Worm (Caenorhabditis elegans) whole organism, midembryonic: ENCODE data around the gene gop-2.

ENCODE experiments used
- T22C8.4 ChIP-seq: fragments of 200-800 bp; sonication (Bioruptor generic); IDR thresholded peaks from 2 replicates; pipeline ENCODE4 v1.3.6; 2022; ENCODE audit warnings: missing genetic modification characterization, missing compliant biosample characterization
- cog-1 ChIP-seq: sonication (generic microtip); optimal IDR thresholded peaks from 2 replicates; lab custom pipeline; 2016; ENCODE audit warnings: missing genetic modification characterization, missing compliant biosample characterization
- flt-1 ChIP-seq: fragments of 200-800 bp; sonication (Bioruptor generic); IDR thresholded peaks from 2 replicates; pipeline ENCODE4 v1.3.6; 2022; ENCODE audit warnings: missing genetic modification characterization, missing compliant biosample characterization
- klf-2 ChIP-seq: fragments of 200-800 bp; sonication (Bioruptor generic); conservative IDR thresholded peaks from 2 replicates; pipeline ENCODE4 v1.3.6; 2022; ENCODE audit warnings: missing genetic modification reagents, missing genetic modification characterization, missing compliant biosample characterization
- med-1 ChIP-seq: sonication (generic microtip); optimal IDR thresholded peaks from 2 replicates; lab custom pipeline; 2017; ENCODE audit warnings: missing genetic modification characterization, mild to moderate bottlenecking, missing compliant biosample characterization, antibody characterized with exemption, missing genetic modification reagents; ENCODE audit not compliant: insufficient read depth
- ref-1 ChIP-seq: fragments of 200-800 bp; sonication (Bioruptor generic); conservative IDR thresholded peaks from 2 replicates; pipeline ENCODE4 v1.3.6; 2022; ENCODE audit warnings: missing genetic modification reagents, missing genetic modification characterization, missing compliant biosample characterization
- tab-1 ChIP-seq: fragments of 200-800 bp; sonication (Bioruptor generic); IDR thresholded peaks from 2 replicates; pipeline ENCODE4 v1.3.6; 2022; ENCODE audit warnings: missing genetic modification characterization, missing compliant biosample characterization
- ztf-23 ChIP-seq: fragments of 200-800 bp; sonication (Bioruptor generic); IDR thresholded peaks from 2 replicates; pipeline ENCODE4 v1.3.6; 2022; ENCODE audit warnings: missing genetic modification reagents, missing genetic modification characterization, missing compliant biosample characterization
- ztf-29 ChIP-seq: fragments of 200-800 bp; sonication (Bioruptor generic); IDR thresholded peaks from 2 replicates; pipeline ENCODE4 v1.3.6; 2022; ENCODE audit warnings: missing genetic modification reagents, missing genetic modification characterization, missing compliant biosample characterization

Gene gop-2

DNA sequence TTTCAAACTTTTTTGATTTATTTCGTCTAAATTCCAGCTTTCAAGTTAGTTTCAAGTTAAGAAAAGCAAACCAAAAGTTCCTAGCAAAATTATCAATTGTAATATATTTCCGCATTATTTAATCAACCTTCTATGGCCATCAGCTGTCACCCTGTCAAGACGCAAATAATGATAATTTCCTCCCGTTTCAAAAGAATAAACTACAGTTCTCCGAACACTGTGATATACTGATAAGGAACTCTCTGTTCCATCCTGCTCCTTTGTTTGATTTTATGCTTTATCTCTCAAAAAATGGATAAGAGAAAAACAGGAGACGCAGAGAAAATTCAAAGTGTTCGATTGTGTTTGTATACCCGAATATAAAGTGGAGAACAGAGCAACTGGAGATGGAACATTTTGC lies 32.5 kb downstream of the gop-2 start:
- TF ChIP-seq cog-1 (tag; lab: Kevin White, UChicago) = no peak
- no peak for TF ChIP-seq flt-1 (GFP tag; lab: Robert Waterston, UW)
- TF ChIP-seq T22C8.4 (GFP tag; lab: Robert Waterston, UW) = no peak

- TF ChIP-seq tab-1 (GFP tag; lab: Robert Waterston, UW) (no peak), flt-1 (GFP tag; lab: Robert Waterston, UW) (no peak), klf-2 (no peak), med-1 (no peak), cog-1 (tag; lab: Kevin White, UChicago) (no peak), T22C8.4 (GFP tag; lab: Robert Waterston, UW) (no peak), ztf-23 (GFP tag; lab: Robert Waterston, UW) (no peak), ztf-29 (GFP tag; lab: Robert Waterston, UW) (no peak), ref-1 (GFP tag; lab: Robert Waterston, UW) (no peak)
Observed at ce11 chrIII:5294281-5294680, 35.5 kb downstream of the gop-2 start.

- TF ChIP-seq tab-1 (GFP tag; lab: Robert Waterston, UW) (peak; percentile 95), ztf-23 (GFP tag; lab: Robert Waterston, UW) (peak; percentile 95), med-1 (peak; percentile 71), flt-1 (GFP tag; lab: Robert Waterston, UW) (peak; percentile 96), cog-1 (tag; lab: Kevin White, UChicago) (peak; percentile 78), klf-2 (peak; percentile 92), ztf-29 (GFP tag; lab: Robert Waterston, UW) (peak; percentile 95), T22C8.4 (GFP tag; lab: Robert Waterston, UW) (peak; percentile 94), ref-1 (GFP tag; lab: Robert Waterston, UW) (peak; percentile 88)
Observed at ce11 chrIII:5294867-5295266, 36.0 kb downstream of the gop-2 start.

- TF ChIP-seq tab-1 (GFP tag; lab: Robert Waterston, UW) (no peak), flt-1 (GFP tag; lab: Robert Waterston, UW) (no peak), cog-1 (tag; lab: Kevin White, UChicago) (no peak), ztf-29 (GFP tag; lab: Robert Waterston, UW) (no peak), ref-1 (GFP tag; lab: Robert Waterston, UW) (no peak), med-1 (no peak), ztf-23 (GFP tag; lab: Robert Waterston, UW) (no peak), T22C8.4 (GFP tag; lab: Robert Waterston, UW) (no peak), klf-2 (no peak)
Observed at ce11 chrIII:5301786-5302268, 43.0 kb downstream of the gop-2 start, which contains the start of the genes T15B12.2 and F52C9.5. TSS of gene T15B12.2 (minus strand) at chrIII:5301886. TSS of gene F52C9.5 (plus strand) at chrIII:5302218.

- no peak for TF ChIP-seq tab-1 (GFP tag; lab: Robert Waterston, UW)
- TF ChIP-seq flt-1 (GFP tag; lab: Robert Waterston, UW) = no peak
- TF ChIP-seq ztf-23 (GFP tag; lab: Robert Waterston, UW) = no peak
- TF ChIP-seq T22C8.4 (GFP tag; lab: Robert Waterston, UW) = no peak
- no peak for TF ChIP-seq cog-1 (tag; lab: Kevin White, UChicago)
- no peak for TF ChIP-seq ref-1 (GFP tag; lab: Robert Waterston, UW)
- TF ChIP-seq ztf-29 (GFP tag; lab: Robert Waterston, UW) = no peak
- TF ChIP-seq med-1 = no peak
- no peak for TF ChIP-seq klf-2
Observed at ce11 chrIII:5304044-5304443, 45.2 kb downstream of the gop-2 start.

ce11 chrIII:5305725-5306124 lies 46.9 kb downstream of the gop-2 start:
- TF ChIP-seq klf-2 = peak; percentile 92
- TF ChIP-seq tab-1 (GFP tag; lab: Robert Waterston, UW) = peak; percentile 85
- TF ChIP-seq cog-1 (tag; lab: Kevin White, UChicago) = peak; percentile 49
- peak; percentile 92 for TF ChIP-seq ztf-23 (GFP tag; lab: Robert Waterston, UW)
- peak; percentile 77; the same call in 1 of the 2 replicates for TF ChIP-seq T22C8.4 (GFP tag; lab: Robert Waterston, UW)
- no peak for TF ChIP-seq med-1
- peak; percentile 74 for TF ChIP-seq flt-1 (GFP tag; lab: Robert Waterston, UW)
- TF ChIP-seq ztf-29 (GFP tag; lab: Robert Waterston, UW) = peak; percentile 77
- peak; percentile 67 for TF ChIP-seq ref-1 (GFP tag; lab: Robert Waterston, UW)

ce11 chrIII:5308278-5308677 lies 49.5 kb downstream of the gop-2 start, which contains the start of gene mog-3:
TSS of gene mog-3 (plus strand) at chrIII:5308596.
- TF ChIP-seq flt-1 (GFP tag; lab: Robert Waterston, UW) (peak; percentile 15; the same call in 1 of the 2 replicates), med-1 (no peak), cog-1 (tag; lab: Kevin White, UChicago) (no peak), ztf-23 (GFP tag; lab: Robert Waterston, UW) (peak; percentile 76), klf-2 (peak; percentile 61; the same call in 1 of the 2 replicates), T22C8.4 (GFP tag; lab: Robert Waterston, UW) (peak; percentile 94), ztf-29 (GFP tag; lab: Robert Waterston, UW) (no peak), tab-1 (GFP tag; lab: Robert Waterston, UW) (no peak), ref-1 (GFP tag; lab: Robert Waterston, UW) (no peak)
